Worm (Caenorhabditis elegans) whole organism, L3 larva: ENCODE data around the gene C50E10.2.

Experiments used
- aly-2 ChIP-seq: fragments of 150-350 bp; optimal IDR thresholded peaks from 2 replicates; lab custom pipeline; 2014; ENCODE audit warnings: missing biosample characterization, missing genetic modification characterization
- ceh-16 ChIP-seq: sonication (generic microtip); optimal IDR thresholded peaks from 2 replicates; lab custom pipeline; 2017; ENCODE audit warnings: missing biosample characterization, missing genetic modification characterization
- fkh-10 ChIP-seq: sonication (generic microtip); optimal IDR thresholded peaks from 2 replicates; lab custom pipeline; 2017; ENCODE audit warnings: missing biosample characterization, missing genetic modification reagents, missing genetic modification characterization
- mdl-1 ChIP-seq: fragments of 150-350 bp; optimal IDR thresholded peaks from 2 replicates; lab custom pipeline; 2014; ENCODE audit warnings: missing biosample characterization, missing genetic modification characterization
- nhr-23 ChIP-seq: fragments of 150-350 bp; optimal IDR thresholded peaks from 2 replicates; lab custom pipeline; 2014; ENCODE audit warnings: missing biosample characterization, missing genetic modification reagents, missing genetic modification characterization
- nhr-67 ChIP-seq: fragments of 150-350 bp; optimal IDR thresholded peaks from 2 replicates; lab custom pipeline; 2014; ENCODE audit warnings: missing biosample characterization, missing genetic modification characterization
- pha-4 ChIP-seq: fragments of 150-350 bp; optimal IDR thresholded peaks from 2 replicates; lab custom pipeline; 2014; ENCODE audit warnings: missing biosample characterization, missing genetic modification reagents, missing genetic modification characterization
- snpc-4 ChIP-seq: fragments of 150-350 bp; optimal IDR thresholded peaks from 2 replicates; lab custom pipeline; 2014; ENCODE audit warnings: missing biosample characterization, missing genetic modification characterization
- unc-62 ChIP-seq: fragments of 150-350 bp; sonication (generic microtip); optimal IDR thresholded peaks from 4 replicates; lab custom pipeline; 2014; ENCODE audit warnings: missing biosample characterization, missing genetic modification reagents, missing genetic modification characterization

- TF ChIP-seq nhr-67 (tag; lab: Kevin White, UChicago) (no peak), unc-62 (GFP tag; lab: Kevin White, UChicago) (no peak), aly-2 (tag; lab: Kevin White, UChicago) (no peak), ceh-16 (no peak), snpc-4 (tag; lab: Kevin White, UChicago) (no peak), mdl-1 (tag; lab: Kevin White, UChicago) (no peak), pha-4 (tag; lab: Kevin White, UChicago) (no peak), nhr-23 (no peak), fkh-10 (GFP tag; lab: Kevin White, UChicago) (no peak)
These were observed 35.3 kb upstream of the C50E10.2 start, which contains the start of gene C44C11.6 for ce11 chrII:12344787-12345186.
